Worm (Caenorhabditis elegans) whole organism, L4 larva: ENCODE results near the gene srbc-16.

Experiments
- F37D6.2 ChIP-seq: sonication (generic microtip); optimal IDR thresholded peaks from 2 replicates; lab custom pipeline; 2016; ENCODE audit warnings: mild to moderate bottlenecking, missing genetic modification characterization, missing compliant biosample characterization
- F44E2.7 ChIP-seq: fragments of 200-800 bp; sonication (Bioruptor generic); IDR thresholded peaks from 2 replicates; pipeline ENCODE4 v2.1.2; 2022; ENCODE audit warnings: missing genetic modification characterization, missing compliant biosample characterization
- Y48G9A.11 ChIP-seq: fragments of 200-800 bp; sonication (Bioruptor generic); IDR thresholded peaks from 2 replicates; pipeline ENCODE4 v1.3.6; 2022; ENCODE audit warnings: missing genetic modification reagents, missing genetic modification characterization, missing compliant biosample characterization
- Y75B8A.6 ChIP-seq: fragments of 200-800 bp; sonication (Bioruptor generic); IDR thresholded peaks from 2 replicates; pipeline ENCODE4 v1.3.6; 2022; ENCODE audit warnings: missing genetic modification reagents, missing genetic modification characterization, missing compliant biosample characterization
- aly-2 ChIP-seq: sonication (generic microtip); optimal IDR thresholded peaks from 2 replicates; lab custom pipeline; 2018; ENCODE audit warnings: missing biosample characterization, missing genetic modification characterization
- ama-1 ChIP-seq: fragments of 150-350 bp; optimal IDR thresholded peaks from 2 replicates; lab custom pipeline; 2014; ENCODE audit warnings: inconsistent platforms, mixed read lengths
- ceh-44 ChIP-seq: fragments of 200-800 bp; sonication (Bioruptor generic); IDR thresholded peaks from 2 replicates; pipeline ENCODE4 v1.3.6; 2022; ENCODE audit warnings: missing genetic modification reagents, missing genetic modification characterization, missing compliant biosample characterization
- ceh-62 ChIP-seq: sonication (generic microtip); optimal IDR thresholded peaks from 2 replicates; lab custom pipeline; 2017; ENCODE audit warnings: missing biosample characterization, missing genetic modification characterization
- ceh-82 ChIP-seq: sonication (generic microtip); optimal IDR thresholded peaks from 2 replicates; lab custom pipeline; 2017; ENCODE audit warnings: missing biosample characterization, missing genetic modification characterization
- ces-1 ChIP-seq: fragments of 150-350 bp; sonication (generic microtip); optimal IDR thresholded peaks from 4 replicates; lab custom pipeline; 2014; ENCODE audit warnings: missing biosample characterization, missing genetic modification reagents, missing genetic modification characterization
- cey-2 ChIP-seq: sonication (generic microtip); optimal IDR thresholded peaks from 3 replicates; lab custom pipeline; 2017; ENCODE audit warnings: missing genetic modification characterization, mild to moderate bottlenecking, missing compliant biosample characterization, antibody characterized with exemption, borderline replicate concordance; ENCODE audit not compliant: insufficient read depth
- daf-12 ChIP-seq: fragments of 150-350 bp; optimal IDR thresholded peaks from 2 replicates; lab custom pipeline; 2014; ENCODE audit warnings: missing biosample characterization, missing genetic modification reagents, missing genetic modification characterization
- daf-16 ChIP-seq, 3 experiments: sonication (generic microtip); optimal IDR thresholded peaks; 2 replicates each; lab custom pipeline; 2016 to 2017; ENCODE audit warnings: missing genetic modification characterization in 3 of 3, missing genetic modification reagents in 3 of 3, mild to moderate bottlenecking in 2 of 3, missing compliant biosample characterization in 2 of 3, missing biosample characterization in 1 of 3, moderate library complexity in 1 of 3
- dmd-6 ChIP-seq: fragments of 200-800 bp; sonication (Bioruptor generic); IDR thresholded peaks from 2 replicates; pipeline ENCODE4 v1.3.6; 2022; ENCODE audit warnings: missing genetic modification reagents, missing genetic modification characterization, missing compliant biosample characterization
- duxl-1 ChIP-seq: sonication (generic microtip); optimal IDR thresholded peaks from 2 replicates; lab custom pipeline; 2016; ENCODE audit warnings: mild to moderate bottlenecking, missing genetic modification characterization, moderate library complexity, missing compliant biosample characterization; ENCODE audit not compliant: poor library complexity
- dve-1 ChIP-seq: sonication (generic microtip); optimal IDR thresholded peaks from 2 replicates; lab custom pipeline; 2017; ENCODE audit warnings: antibody characterized with exemption, mild to moderate bottlenecking, missing genetic modification characterization, missing compliant biosample characterization; ENCODE audit not compliant: insufficient read depth
- hlh-11 ChIP-seq: fragments of 200-800 bp; sonication (Bioruptor generic); optimal IDR thresholded peaks from 2 replicates; lab custom pipeline; 2018; ENCODE audit warnings: mild to moderate bottlenecking, missing genetic modification characterization, missing compliant biosample characterization
- hlh-30 ChIP-seq: sonication (generic microtip); optimal IDR thresholded peaks from 2 replicates; lab custom pipeline; 2017; ENCODE audit warnings: antibody characterized with exemption, mild to moderate bottlenecking, missing genetic modification characterization, missing compliant biosample characterization; ENCODE audit not compliant: insufficient read depth
- jun-1 ChIP-seq: fragments of 150-350 bp; optimal IDR thresholded peaks from 2 replicates; lab custom pipeline; 2014; ENCODE audit warnings: missing biosample characterization, missing genetic modification reagents, missing genetic modification characterization
- lin-38 ChIP-seq: fragments of 200-800 bp; sonication (Bioruptor generic); IDR thresholded peaks from 2 replicates; pipeline ENCODE4 v1.3.6; 2022; ENCODE audit warnings: missing genetic modification reagents, missing genetic modification characterization, missing compliant biosample characterization
- lin-39 ChIP-seq: fragments of 150-350 bp; optimal IDR thresholded peaks from 2 replicates; lab custom pipeline; 2014; ENCODE audit warnings: missing biosample characterization, missing genetic modification reagents, missing genetic modification characterization
- lir-3 ChIP-seq: sonication (generic microtip); optimal IDR thresholded peaks from 2 replicates; lab custom pipeline; 2016; ENCODE audit warnings: mild to moderate bottlenecking, missing genetic modification characterization, missing compliant biosample characterization
- lsy-2 ChIP-seq, 2 experiments: fragments of 150-350 bp in 1 of 2; sonication (generic microtip) in 1 of 2; optimal IDR thresholded peaks; 2 replicates each; lab custom pipeline; 2014 to 2017; ENCODE audit warnings: missing biosample characterization in 2 of 2, missing genetic modification characterization in 2 of 2
- madf-5 ChIP-seq, 2 experiments: fragments of 200-800 bp; sonication (Bioruptor generic); IDR thresholded peaks; 2 replicates each; pipeline ENCODE4 v1.3.6; 2022; ENCODE audit warnings: missing compliant biosample characterization in 2 of 2, missing genetic modification characterization in 2 of 2
- mdl-1 ChIP-seq, 2 experiments: fragments of 150-350 bp in 1 of 2; sonication (generic microtip) in 1 of 2; optimal IDR thresholded peaks; 2 replicates each; lab custom pipeline; 2014 to 2017; ENCODE audit warnings: missing biosample characterization in 2 of 2, missing genetic modification characterization in 2 of 2
- mep-1 ChIP-seq: fragments of 150-350 bp; sonication (generic microtip); optimal IDR thresholded peaks from 3 replicates; lab custom pipeline; 2014; ENCODE audit warnings: missing biosample characterization, missing genetic modification characterization
- mes-2 ChIP-seq: sonication (generic microtip); optimal IDR thresholded peaks from 2 replicates; lab custom pipeline; 2016; ENCODE audit warnings: missing genotype, mild to moderate bottlenecking, missing genetic modification characterization, missing compliant biosample characterization; ENCODE audit not compliant: poor library complexity, severe bottlenecking
- mxl-2 ChIP-seq: fragments of 200-800 bp; sonication (Bioruptor generic); conservative IDR thresholded peaks from 2 replicates; pipeline ENCODE4 v1.3.6; 2022; ENCODE audit warnings: missing genetic modification reagents, missing genetic modification characterization, missing compliant biosample characterization
- mxl-3 ChIP-seq: fragments of 200-800 bp; sonication (Bioruptor generic); optimal IDR thresholded peaks from 2 replicates; lab custom pipeline; 2018; ENCODE audit warnings: mild to moderate bottlenecking, missing genetic modification characterization, missing compliant biosample characterization
- nhr-10 ChIP-seq: fragments of 150-350 bp; optimal IDR thresholded peaks from 2 replicates; lab custom pipeline; 2014; ENCODE audit warnings: missing biosample characterization, missing genetic modification characterization
- nhr-25 ChIP-seq: sonication (generic microtip); optimal IDR thresholded peaks from 2 replicates; lab custom pipeline; 2017; ENCODE audit warnings: missing genetic modification characterization, mild to moderate bottlenecking, missing compliant biosample characterization, antibody characterized with exemption, moderate library complexity, borderline replicate concordance; ENCODE audit not compliant: insufficient read depth
- nhr-28 ChIP-seq: fragments of 150-350 bp; optimal IDR thresholded peaks from 2 replicates; lab custom pipeline; 2014; ENCODE audit warnings: missing biosample characterization, missing genetic modification characterization
- nhr-48 ChIP-seq: sonication (generic microtip); optimal IDR thresholded peaks from 2 replicates; lab custom pipeline; 2016; ENCODE audit warnings: mild to moderate bottlenecking, missing genetic modification characterization, missing compliant biosample characterization
- php-3 ChIP-seq: fragments of 200-800 bp; sonication (Bioruptor generic); IDR thresholded peaks from 2 replicates; pipeline ENCODE4 v1.3.6; 2022; ENCODE audit warnings: missing genetic modification reagents, missing genetic modification characterization, missing compliant biosample characterization
- saeg-2 ChIP-seq: fragments of 200-800 bp; sonication (Bioruptor generic); IDR thresholded peaks from 2 replicates; pipeline ENCODE4 v1.3.6; 2022; ENCODE audit warnings: missing genetic modification reagents, missing genetic modification characterization, missing compliant biosample characterization
- sdz-12 ChIP-seq: fragments of 200-800 bp; sonication (Bioruptor generic); optimal IDR thresholded peaks from 2 replicates; lab custom pipeline; 2018; ENCODE audit warnings: mild to moderate bottlenecking, missing genetic modification characterization, missing compliant biosample characterization
- snpc-1.2 ChIP-seq: fragments of 200-800 bp; sonication (Bioruptor generic); IDR thresholded peaks from 2 replicates; pipeline ENCODE4 v1.3.6; 2022; ENCODE audit warnings: missing genetic modification reagents, missing genetic modification characterization, missing compliant biosample characterization
- spr-1 ChIP-seq: sonication (generic microtip); optimal IDR thresholded peaks from 2 replicates; lab custom pipeline; 2016; ENCODE audit warnings: mild to moderate bottlenecking, missing genetic modification characterization, missing compliant biosample characterization
- unc-130 ChIP-seq: sonication (generic microtip); optimal IDR thresholded peaks from 2 replicates; lab custom pipeline; 2016; ENCODE audit warnings: missing genetic modification reagents, missing genetic modification characterization, missing compliant biosample characterization
- unc-62 ChIP-seq, 3 experiments: fragments of 150-350 bp in 1 of 3; sonication (generic microtip); optimal IDR thresholded peaks in 2 of 3; peaks in 1 of 3; 1 replicate in 1 of 3; 2 replicates in 2 of 3; lab custom pipeline; 2014 to 2017; ENCODE audit warnings: missing biosample characterization in 3 of 3, missing genetic modification characterization in 3 of 3, missing genetic modification reagents in 3 of 3, missing genotype in 1 of 3
- vab-7 ChIP-seq: fragments of 200-800 bp; sonication (Bioruptor generic); IDR thresholded peaks from 2 replicates; pipeline ENCODE4 v1.3.6; 2022; ENCODE audit warnings: missing genetic modification reagents, missing genetic modification characterization, missing compliant biosample characterization
- zfp-3 ChIP-seq: fragments of 200-800 bp; sonication (Bioruptor generic); conservative IDR thresholded peaks from 2 replicates; pipeline ENCODE4 v1.3.6; 2022; ENCODE audit warnings: missing genetic modification reagents, missing genetic modification characterization, missing compliant biosample characterization
- zip-2 ChIP-seq: fragments of 150-350 bp; optimal IDR thresholded peaks from 2 replicates; lab custom pipeline; 2014; ENCODE audit warnings: missing biosample characterization, missing genetic modification characterization
- ztf-11 ChIP-seq: fragments of 150-350 bp; optimal IDR thresholded peaks from 2 replicates; lab custom pipeline; 2014; ENCODE audit warnings: missing biosample characterization, missing genetic modification characterization
- ztf-7 ChIP-seq: fragments of 150-350 bp; optimal IDR thresholded peaks from 2 replicates; lab custom pipeline; 2014; ENCODE audit warnings: missing biosample characterization, missing genetic modification characterization

srbc-16 gene

ce11 chrV:2206801-2207200 is 25.0 kb downstream of the srbc-16 start, which contains the start of gene svh-11:
svh-11 (plus strand) TSS chrV:2207101.
- TF ChIP-seq aly-2 (tag; lab: Kevin White, UChicago), result no peak
- no peak for TF ChIP-seq ztf-7
- TF ChIP-seq duxl-1 (tag; lab: Kevin White, UChicago), result no peak
- no peak for TF ChIP-seq dve-1 (tag; lab: Kevin White, UChicago)
- no peak for TF ChIP-seq ceh-44 (GFP tag; lab: Robert Waterston, UW)
- TF ChIP-seq mxl-2, result no peak
- no peak for TF ChIP-seq Y75B8A.6 (GFP tag; lab: Robert Waterston, UW)
- no peak for TF ChIP-seq ztf-11 (tag; lab: Kevin White, UChicago)
- no peak for TF ChIP-seq nhr-48
- TF ChIP-seq snpc-1.2 (GFP tag; lab: Robert Waterston, UW), result no peak
- TF ChIP-seq ama-1 (lab: Kevin White, UChicago), result no peak
- TF ChIP-seq ces-1 (GFP tag; lab: Kevin White, UChicago), result no peak
- no peak for TF ChIP-seq lin-39 (tag; lab: Kevin White, UChicago)
- no peak for TF ChIP-seq mep-1
- no peak for TF ChIP-seq mxl-3 (GFP tag; lab: Kevin White, UChicago)
- TF ChIP-seq vab-7 (GFP tag; lab: Robert Waterston, UW), result no peak
- no peak for TF ChIP-seq mdl-1 (tag; optimal IDR thresholded peaks at IDR 0.05; lab: Kevin White, UChicago)
- TF ChIP-seq unc-62 (GFP tag; optimal IDR thresholded peaks at IDR 0.05 in 1 of 2; lab: Kevin White, UChicago), result no peak
- no peak for TF ChIP-seq unc-62 (tag; optimal IDR thresholded peaks at IDR 0.05; lab: Kevin White, UChicago)
- no peak for TF ChIP-seq jun-1 (tag; lab: Kevin White, UChicago)

ce11 chrV:2207527-2207926 is 25.7 kb downstream of the srbc-16 start:
- no peak for TF ChIP-seq Y48G9A.11 (GFP tag; lab: Robert Waterston, UW)
- no peak for TF ChIP-seq ceh-62
- TF ChIP-seq php-3 (GFP tag; lab: Robert Waterston, UW), result no peak
- no peak for TF ChIP-seq lsy-2 (tag; optimal IDR thresholded peaks at IDR 0.05; lab: Kevin White, UChicago)
- no peak for TF ChIP-seq dve-1 (tag; lab: Kevin White, UChicago)

ce11 chrV:2211936-2212335 is 30.1 kb downstream of the srbc-16 start, which contains the start of gene nhr-133:
nhr-133 (minus strand) TSS chrV:2212118.
- TF ChIP-seq spr-1 (tag; lab: Kevin White, UChicago), result no peak
- TF ChIP-seq Y75B8A.6 (GFP tag; lab: Robert Waterston, UW), result no peak
- no peak for TF ChIP-seq F37D6.2 (tag; lab: Kevin White, UChicago)
- no peak for TF ChIP-seq daf-16 (GFP tag; optimal IDR thresholded peaks at IDR 0.05; lab: Kevin White, UChicago)
- peak; percentile 45 for TF ChIP-seq daf-16 (tag; optimal IDR thresholded peaks at IDR 0.05; lab: Kevin White, UChicago)
- no peak for TF ChIP-seq sdz-12 (GFP tag; lab: Kevin White, UChicago)
- no peak for TF ChIP-seq lin-38
- peak; percentile 12 to 79 for TF ChIP-seq mdl-1 (tag; optimal IDR thresholded peaks at IDR 0.05; lab: Kevin White, UChicago)
- TF ChIP-seq nhr-25 (tag; lab: Kevin White, UChicago), result no peak
- TF ChIP-seq daf-12 (tag; lab: Kevin White, UChicago), result no peak
- TF ChIP-seq hlh-11, result peak; percentile 40
- TF ChIP-seq ztf-11 (tag; lab: Kevin White, UChicago), result no peak
- TF ChIP-seq nhr-28 (tag; lab: Kevin White, UChicago), result peak; percentile 80
- no peak for TF ChIP-seq cey-2
- TF ChIP-seq hlh-30 (tag; lab: Kevin White, UChicago), result peak; percentile 83
- no peak for TF ChIP-seq nhr-10 (tag; lab: Kevin White, UChicago)
- peak; percentile 55 for TF ChIP-seq dve-1 (tag; lab: Kevin White, UChicago)
- TF ChIP-seq zip-2 (tag; lab: Kevin White, UChicago), result no peak
- no peak for TF ChIP-seq saeg-2
- no peak for TF ChIP-seq madf-5 (GFP tag; IDR thresholded peaks at IDR 0.05; lab: Robert Waterston, UW)
- TF ChIP-seq mes-2 (tag; lab: Kevin White, UChicago), result peak; percentile 6
- TF ChIP-seq mxl-2, result no peak
- no peak for TF ChIP-seq F44E2.7
- TF ChIP-seq ceh-82 (tag; lab: Kevin White, UChicago), result no peak
- TF ChIP-seq lir-3 (tag; lab: Kevin White, UChicago), result no peak
- TF ChIP-seq zfp-3 (GFP tag; lab: Robert Waterston, UW), result no peak
- peak; percentile 50; the same call in 1 of the 2 replicates for TF ChIP-seq dmd-6 (GFP tag; lab: Robert Waterston, UW)
- no peak for TF ChIP-seq unc-130 (GFP tag; lab: Kevin White, UChicago)
- no peak for TF ChIP-seq jun-1 (tag; lab: Kevin White, UChicago)
- TF ChIP-seq duxl-1 (tag; lab: Kevin White, UChicago), result no peak
